Worm (Caenorhabditis elegans): ENCODE data around the gene srab-8.

Gene srab-8

ce11 chrV:3149910-3150428 is 26.3 kb upstream of the srab-8 start:
- TF ChIP-seq egl-27 (tag; optimal IDR thresholded peaks at IDR 0.05): no peak
- TF ChIP-seq elt-1 (tag; optimal IDR thresholded peaks at IDR 0.05): no peak
- TF ChIP-seq ztf-4 (tag; optimal IDR thresholded peaks at IDR 0.05): no peak
- no peak for TF ChIP-seq mdl-1 (tag; optimal IDR thresholded peaks at IDR 0.05)
- no peak for TF ChIP-seq jun-1 (tag; optimal IDR thresholded peaks at IDR 0.05)
- no peak for TF ChIP-seq elt-2 (tag; optimal IDR thresholded peaks at IDR 0.05)
- no peak for TF ChIP-seq lin-39 (tag; optimal IDR thresholded peaks at IDR 0.05)
- no peak for TF ChIP-seq nhr-237 (tag; optimal IDR thresholded peaks at IDR 0.05)
- TF ChIP-seq aly-2 (tag; optimal IDR thresholded peaks at IDR 0.05): no peak
- TF ChIP-seq nhr-76 (tag; optimal IDR thresholded peaks at IDR 0.05): no peak
- no peak for TF ChIP-seq egl-5 (tag; optimal IDR thresholded peaks at IDR 0.05)
- no peak for TF ChIP-seq nhr-43 (tag; optimal IDR thresholded peaks at IDR 0.05; ENCODE audit: poor library complexity, severe bottlenecking)
- TF ChIP-seq pha-4 (tag; optimal IDR thresholded peaks at IDR 0.05): no peak
- TF ChIP-seq nhr-77 (tag; optimal IDR thresholded peaks at IDR 0.05): no peak
- TF ChIP-seq fkh-10 (GFP tag; optimal IDR thresholded peaks at IDR 0.05): no peak
- no peak for TF ChIP-seq zag-1 (tag; optimal IDR thresholded peaks at IDR 0.05)
- TF ChIP-seq lsy-12 (tag; optimal IDR thresholded peaks at IDR 0.05): no peak
- TF ChIP-seq R02D3.7 (tag; optimal IDR thresholded peaks at IDR 0.05): no peak

DNA sequence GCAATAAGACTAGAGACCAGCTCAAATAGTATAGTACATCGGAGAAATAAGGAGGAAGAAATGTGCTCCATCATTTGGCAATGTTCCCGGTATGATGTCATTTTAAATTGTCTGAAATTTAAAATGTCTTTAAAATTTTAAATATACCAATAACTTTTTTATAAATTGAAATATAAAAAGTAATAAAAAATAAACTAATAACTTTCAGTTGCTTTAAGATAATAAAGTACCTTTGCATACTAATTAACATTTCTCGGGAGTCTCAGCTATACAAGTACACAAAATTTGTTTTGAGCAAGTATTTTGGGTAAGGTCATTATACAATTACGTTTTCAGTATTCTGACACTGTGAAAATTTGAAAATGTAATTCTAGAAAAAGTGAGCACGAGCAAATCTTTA is 24.4 kb upstream of the srab-8 start, which contains the start of gene srab-6:
srab-6 (minus strand) TSS at position 101 of the 400 bp plus-strand sequence.
- TF ChIP-seq jun-1 (tag; optimal IDR thresholded peaks at IDR 0.05) (no peak), snpc-4 (tag; optimal IDR thresholded peaks at IDR 0.05) (no peak), nhr-11 (tag; optimal IDR thresholded peaks at IDR 0.05) (no peak), egl-5 (tag; optimal IDR thresholded peaks at IDR 0.05) (no peak), unc-62 (GFP tag; optimal IDR thresholded peaks at IDR 0.05) (no peak)

- TF ChIP-seq ztf-11 (tag; optimal IDR thresholded peaks at IDR 0.05) (no peak), lin-39 (tag; optimal IDR thresholded peaks at IDR 0.05) (no peak), R02D3.7 (tag; optimal IDR thresholded peaks at IDR 0.05) (no peak), zag-1 (tag; optimal IDR thresholded peaks at IDR 0.05) (no peak), mml-1 (tag; optimal IDR thresholded peaks at IDR 0.05) (no peak), nhr-67 (tag; optimal IDR thresholded peaks at IDR 0.05) (no peak), tbx-2 (tag; optimal IDR thresholded peaks at IDR 0.05) (no peak), nhr-77 (tag; optimal IDR thresholded peaks at IDR 0.05) (no peak), sea-2 (GFP tag; optimal IDR thresholded peaks at IDR 0.05) (no peak), elt-2 (tag; optimal IDR thresholded peaks at IDR 0.05) (no peak), ztf-4 (tag; optimal IDR thresholded peaks at IDR 0.05) (no peak), hmg-11 (tag; optimal IDR thresholded peaks at IDR 0.05) (no peak)
Observed at ce11 chrV:3155072-3155471, 21.2 kb upstream of the srab-8 start, which contains the start of gene srab-7. TSS of gene srab-7 (minus strand) at chrV:3155172.

DNA sequence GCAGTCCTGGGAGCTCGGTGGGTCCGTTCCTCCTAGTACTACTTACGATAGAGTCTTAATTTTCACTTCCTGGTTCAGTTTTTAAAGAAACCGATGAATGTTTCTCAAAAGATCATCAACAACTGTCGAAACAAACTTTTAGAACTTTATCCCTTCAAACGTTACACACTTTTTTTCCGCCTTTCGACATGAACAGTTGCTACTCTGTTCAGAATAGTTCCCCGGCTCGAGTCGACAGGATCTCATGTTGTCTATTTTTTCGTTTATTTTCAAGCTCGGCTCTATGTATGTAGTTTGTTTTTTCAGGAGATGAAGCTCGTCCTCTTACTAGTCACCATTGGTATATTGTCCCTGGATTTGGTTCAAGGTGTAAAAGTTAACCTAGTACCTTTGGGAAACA is 19.5 kb upstream of the srab-8 start, which contains the start of gene exh-1:
exh-1 (plus strand) TSS at position 301 of the 400 bp plus-strand sequence.
- TF ChIP-seq elt-3 (tag; optimal IDR thresholded peaks at IDR 0.05) (no peak), lsy-12 (tag; optimal IDR thresholded peaks at IDR 0.05) (no peak), snpc-4 (tag; optimal IDR thresholded peaks at IDR 0.05) (no peak), hmg-11 (tag; optimal IDR thresholded peaks at IDR 0.05) (no peak), ztf-4 (tag; optimal IDR thresholded peaks at IDR 0.05) (no peak), fkh-2 (tag; optimal IDR thresholded peaks at IDR 0.05) (no peak)

- TF ChIP-seq nhr-76 (tag; optimal IDR thresholded peaks at IDR 0.05) (no peak), jun-1 (tag; optimal IDR thresholded peaks at IDR 0.05) (no peak), pqm-1 (tag; optimal IDR thresholded peaks at IDR 0.05) (no peak), pha-4 (tag; optimal IDR thresholded peaks at IDR 0.05) (no peak), fos-1 (tag; optimal IDR thresholded peaks at IDR 0.05) (no peak), nhr-43 (tag; optimal IDR thresholded peaks at IDR 0.05; ENCODE audit: poor library complexity, severe bottlenecking) (no peak), elt-2 (tag; optimal IDR thresholded peaks at IDR 0.05) (no peak), ceh-16 (tag; optimal IDR thresholded peaks at IDR 0.05) (no peak), nhr-237 (tag; optimal IDR thresholded peaks at IDR 0.05) (no peak), sea-2 (GFP tag; optimal IDR thresholded peaks at IDR 0.05) (no peak), nhr-77 (tag; optimal IDR thresholded peaks at IDR 0.05) (no peak), egl-5 (tag; optimal IDR thresholded peaks at IDR 0.05) (no peak), nhr-25 (tag; optimal IDR thresholded peaks at IDR 0.05) (no peak), ZK546.5 (tag; optimal IDR thresholded peaks at IDR 0.05) (no peak), tbx-2 (tag; optimal IDR thresholded peaks at IDR 0.05) (no peak), mdl-1 (tag; optimal IDR thresholded peaks at IDR 0.05) (no peak), nfya-1 (tag; optimal IDR thresholded peaks at IDR 0.05; ENCODE audit: insufficient read depth) (no peak), ceh-28 (tag; optimal IDR thresholded peaks at IDR 0.05) (no peak), lin-39 (tag; optimal IDR thresholded peaks at IDR 0.05) (no peak)
Observed at ce11 chrV:3158379-3158778, 17.9 kb upstream of the srab-8 start.

Data from whole organism, L3 larva.